Fruit fly (Drosophila melanogaster): ENCODE measurements around the gene CG17896.
A peak's percentile ranks its signal among the peaks of the same experiment; 100 is the strongest.

CG17896 gene

DNA sequence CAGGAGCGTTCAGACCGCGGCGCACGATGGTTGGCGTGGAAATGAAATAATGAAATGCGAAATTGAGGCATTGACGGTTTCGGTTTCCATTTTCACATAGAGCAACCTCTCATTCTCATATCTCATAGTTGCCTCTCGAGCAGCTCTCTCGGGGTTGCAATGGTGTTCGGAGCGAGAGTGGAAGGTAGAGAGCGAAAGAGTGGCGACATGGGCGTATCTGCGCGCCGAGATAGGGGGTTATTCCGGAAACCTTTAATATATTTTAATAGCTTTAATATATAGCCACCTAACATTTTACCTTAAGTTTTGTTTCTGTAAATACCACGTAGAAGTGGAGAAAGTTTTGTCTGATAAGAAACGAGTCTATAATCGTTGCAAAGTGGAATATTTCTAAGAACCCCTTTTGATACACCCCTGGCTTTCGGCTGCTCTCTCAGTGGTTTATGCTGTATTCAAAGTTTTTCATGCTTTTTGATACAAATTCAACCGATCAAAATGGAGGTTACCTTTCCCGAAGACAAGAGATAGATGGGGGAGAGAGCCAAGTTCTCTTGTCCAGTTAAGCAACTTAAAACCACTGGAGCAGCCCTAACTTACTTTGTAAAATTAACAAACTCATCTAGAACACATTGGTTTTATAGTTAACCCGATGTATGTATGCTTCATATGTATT, 30.0 kb upstream of the CG17896 start, which contains the start of gene elav (continued):
- peak; percentile 95 for TF ChIP-seq tx (GFP tag; optimal IDR thresholded peaks at IDR 0.05)
- TF ChIP-seq Atf6 (GFP tag; IDR thresholded peaks at IDR 0.05), result peak; percentile 99
- TF ChIP-seq ATbp (GFP tag; optimal IDR thresholded peaks at IDR 0.05), result peak; percentile 98
- peak; percentile 55 for TF ChIP-seq Sry-δ (GFP tag; optimal IDR thresholded peaks at IDR 0.05)
- TF ChIP-seq CG3847 (GFP tag; IDR thresholded peaks at IDR 0.05), result peak; percentile 99
- TF ChIP-seq CG30403 (GFP tag; optimal IDR thresholded peaks at IDR 0.05), result peak; percentile 99
- TF ChIP-seq sr (GFP tag; IDR thresholded peaks at IDR 0.05), result peak; percentile 87; the same call in 2 of the 3 replicates
- peak; percentile 92 for TF ChIP-seq aop (GFP tag; IDR thresholded peaks at IDR 0.05)
- TF ChIP-seq scrt (GFP tag; optimal IDR thresholded peaks at IDR 0.05), result peak; percentile 98
- peak; percentile 99 for TF ChIP-seq lab (GFP tag; optimal IDR thresholded peaks at IDR 0.05)
- no peak for TF ChIP-seq nerfin-2 (GFP tag; IDR thresholded peaks at IDR 0.05; ENCODE audit: partially characterized antibody)
- peak; percentile 91 for TF ChIP-seq Gsc (GFP tag; IDR thresholded peaks at IDR 0.05)
- TF ChIP-seq tna (GFP tag; IDR thresholded peaks at IDR 0.05; ENCODE audit: partially characterized antibody), result no peak
- TF ChIP-seq Trl (optimal IDR thresholded peaks at IDR 0.05), result peak; percentile 96 to 97
- TF ChIP-seq Trl (GFP tag; optimal IDR thresholded peaks at IDR 0.05), result peak; percentile 97
- peak; percentile 97 for TF ChIP-seq CG14667 (GFP tag; IDR thresholded peaks at IDR 0.05)
- peak; percentile 98 for TF ChIP-seq CG34422 (GFP tag; IDR thresholded peaks at IDR 0.05)
- TF ChIP-seq emc (GFP tag; optimal IDR thresholded peaks at IDR 0.05), result peak; percentile 86
- TF ChIP-seq hbn (GFP tag; IDR thresholded peaks at IDR 0.05; ENCODE audit: partially characterized antibody), result peak; percentile 23; the same call in 1 of the 2 replicates
- TF ChIP-seq HmgZ (tag; optimal IDR thresholded peaks at IDR 0.05), result peak; percentile 99
- TF ChIP-seq CG15011 (GFP tag; optimal IDR thresholded peaks at IDR 0.05), result peak; percentile 98
- TF ChIP-seq bab2 (GFP tag; optimal IDR thresholded peaks at IDR 0.05), result peak; percentile 97
- TF ChIP-seq CG12942 (GFP tag; optimal IDR thresholded peaks at IDR 0.05), result peak; percentile 96
- peak; percentile 58 for TF ChIP-seq zf30C (GFP tag; optimal IDR thresholded peaks at IDR 0.05)
- peak; percentile 91 for TF ChIP-seq CG11560 (tag; IDR thresholded peaks at IDR 0.05)
- TF ChIP-seq CG7271 (tag; optimal IDR thresholded peaks at IDR 0.05), result peak; percentile 90
- TF ChIP-seq sob (GFP tag; IDR thresholded peaks at IDR 0.05), result peak; percentile 98
- peak; percentile 84 for TF ChIP-seq grn (GFP tag; optimal IDR thresholded peaks at IDR 0.05)
- TF ChIP-seq CG30020 (tag; optimal IDR thresholded peaks at IDR 0.05), result peak; percentile 89
- peak; percentile 100 for TF ChIP-seq CG34376 (GFP tag; optimal IDR thresholded peaks at IDR 0.05)
- no peak for TF ChIP-seq prd (optimal IDR thresholded peaks at IDR 0.05)
- peak; percentile 99 for TF ChIP-seq prd (GFP tag; IDR thresholded peaks at IDR 0.05)
- TF ChIP-seq pnt (GFP tag; optimal IDR thresholded peaks at IDR 0.05), result peak; percentile 97
- TF ChIP-seq jing (GFP tag; optimal IDR thresholded peaks at IDR 0.05), result peak; percentile 95
- peak; percentile 98 for TF ChIP-seq CG16815 (GFP tag; optimal IDR thresholded peaks at IDR 0.05)
- TF ChIP-seq btn (GFP tag; optimal IDR thresholded peaks at IDR 0.05), result peak; percentile 68
- TF ChIP-seq CG9817 (tag; optimal IDR thresholded peaks at IDR 0.05), result peak; percentile 99
- TF ChIP-seq CG14710 (tag; optimal IDR thresholded peaks at IDR 0.05), result peak; percentile 98
- TF ChIP-seq ash1 (GFP tag; optimal IDR thresholded peaks at IDR 0.05), result peak; percentile 75
- TF ChIP-seq Hr3 (GFP tag; optimal IDR thresholded peaks at IDR 0.05), result peak; percentile 98
- no peak for TF ChIP-seq hth (optimal IDR thresholded peaks at IDR 0.05)
- peak; percentile 99 for TF ChIP-seq tin (GFP tag; optimal IDR thresholded peaks at IDR 0.05)
- peak; percentile 74 for TF ChIP-seq sima (GFP tag; optimal IDR thresholded peaks at IDR 0.05)
- peak; percentile 98 for TF ChIP-seq Ets65A (GFP tag)
- TF ChIP-seq ase (GFP tag; IDR thresholded peaks at IDR 0.05), result peak; percentile 95
- TF ChIP-seq Aef1 (GFP tag; IDR thresholded peaks at IDR 0.05), result peak; percentile 98
- TF ChIP-seq Optix (GFP tag; IDR thresholded peaks at IDR 0.05), result peak; percentile 97
- TF ChIP-seq Abd-B (GFP tag; optimal IDR thresholded peaks at IDR 0.05), result peak; percentile 96
- peak; percentile 99 for TF ChIP-seq CG9727 (GFP tag; optimal IDR thresholded peaks at IDR 0.05)
- no peak for TF ChIP-seq zen2 (GFP tag; IDR thresholded peaks at IDR 0.05; ENCODE audit: partially characterized antibody)
- TF ChIP-seq Rx (GFP tag; IDR thresholded peaks at IDR 0.05), result peak; percentile 96

All from whole organism, embryonic.